Worm (Caenorhabditis elegans) whole organism, late embryonic: ENCODE data around the gene srh-89.

Experiments
- pros-1 ChIP-seq: fragments of 150-350 bp; optimal IDR thresholded peaks from 2 replicates; lab custom pipeline; 2014; ENCODE audit warnings: missing biosample characterization, missing genetic modification reagents, missing genetic modification characterization
- unc-42 ChIP-seq: sonication (generic microtip); optimal IDR thresholded peaks from 2 replicates; lab custom pipeline; 2016; ENCODE audit warnings: missing genotype, missing genetic modification characterization, missing compliant biosample characterization

ce11 chrV:7416569-7416968, 48.0 kb downstream of the srh-89 start:
- TF ChIP-seq unc-42 (tag; lab: Kevin White, UChicago) (no peak), pros-1 (tag; lab: Kevin White, UChicago) (no peak)
